Worm (Caenorhabditis elegans) whole organism, L4 larva: ENCODE data around the gene H38K22.7.

Source experiments
- F10B5.3 ChIP-seq: sonication (generic microtip); optimal IDR thresholded peaks from 2 replicates; lab custom pipeline; 2016; ENCODE audit warnings: mild to moderate bottlenecking, missing genetic modification characterization, missing compliant biosample characterization
- Y5F2A.4 ChIP-seq: fragments of 200-800 bp; sonication (Bioruptor generic); optimal IDR thresholded peaks from 2 replicates; lab custom pipeline; 2018; ENCODE audit warnings: mild to moderate bottlenecking, missing genetic modification characterization, missing compliant biosample characterization
- aha-1 ChIP-seq: fragments of 150-350 bp; peaks from one replicate; lab custom pipeline; 2014; ENCODE audit warnings: missing biosample characterization, missing genetic modification characterization
- ama-1 ChIP-seq: fragments of 150-350 bp; optimal IDR thresholded peaks from 2 replicates; lab custom pipeline; 2014; ENCODE audit warnings: inconsistent platforms, mixed read lengths
- daf-19 ChIP-seq: fragments of 200-800 bp; sonication (Bioruptor generic); conservative IDR thresholded peaks from 2 replicates; pipeline ENCODE4 v1.3.6; 2022; ENCODE audit warnings: missing genetic modification characterization, missing compliant biosample characterization
- dpl-1 ChIP-seq: fragments of 150-350 bp; optimal IDR thresholded peaks from 2 replicates; lab custom pipeline; 2014; ENCODE audit warnings: missing biosample characterization, missing genetic modification reagents, missing genetic modification characterization
- dve-1 ChIP-seq: sonication (generic microtip); optimal IDR thresholded peaks from 2 replicates; lab custom pipeline; 2017; ENCODE audit warnings: antibody characterized with exemption, mild to moderate bottlenecking, missing genetic modification characterization, missing compliant biosample characterization; ENCODE audit not compliant: insufficient read depth
- egl-27 ChIP-seq: sonication (generic microtip); optimal IDR thresholded peaks from 3 replicates; lab custom pipeline; 2017; ENCODE audit warnings: missing biosample characterization, missing genetic modification reagents, missing genetic modification characterization
- hmg-1.1 ChIP-seq: fragments of 200-800 bp; sonication (Bioruptor generic); IDR thresholded peaks from 2 replicates; pipeline ENCODE4 v1.3.6; 2022; ENCODE audit warnings: missing genetic modification reagents, missing genetic modification characterization, missing compliant biosample characterization
- jun-1 ChIP-seq: fragments of 150-350 bp; optimal IDR thresholded peaks from 2 replicates; lab custom pipeline; 2014; ENCODE audit warnings: missing biosample characterization, missing genetic modification reagents, missing genetic modification characterization
- madf-5 ChIP-seq, 2 experiments: fragments of 200-800 bp; sonication (Bioruptor generic); IDR thresholded peaks; 2 replicates each; pipeline ENCODE4 v1.3.6; 2022; ENCODE audit warnings: missing compliant biosample characterization in 2 of 2, missing genetic modification characterization in 2 of 2
- mdl-1 ChIP-seq, 2 experiments: fragments of 150-350 bp in 1 of 2; sonication (generic microtip) in 1 of 2; optimal IDR thresholded peaks; 2 replicates each; lab custom pipeline; 2014 to 2017; ENCODE audit warnings: missing biosample characterization in 2 of 2, missing genetic modification characterization in 2 of 2
- mes-2 ChIP-seq: sonication (generic microtip); optimal IDR thresholded peaks from 2 replicates; lab custom pipeline; 2016; ENCODE audit warnings: missing genotype, mild to moderate bottlenecking, missing genetic modification characterization, missing compliant biosample characterization; ENCODE audit not compliant: poor library complexity, severe bottlenecking
- mxl-3 ChIP-seq: fragments of 200-800 bp; sonication (Bioruptor generic); optimal IDR thresholded peaks from 2 replicates; lab custom pipeline; 2018; ENCODE audit warnings: mild to moderate bottlenecking, missing genetic modification characterization, missing compliant biosample characterization
- nhr-10 ChIP-seq: fragments of 150-350 bp; optimal IDR thresholded peaks from 2 replicates; lab custom pipeline; 2014; ENCODE audit warnings: missing biosample characterization, missing genetic modification characterization
- nhr-102 ChIP-seq: sonication (generic microtip); optimal IDR thresholded peaks from 2 replicates; lab custom pipeline; 2016; ENCODE audit warnings: mild to moderate bottlenecking, missing genetic modification characterization, moderate library complexity, missing compliant biosample characterization
- nhr-111 ChIP-seq: fragments of 200-800 bp; sonication (Bioruptor generic); optimal IDR thresholded peaks from 2 replicates; lab custom pipeline; 2018; ENCODE audit warnings: mild to moderate bottlenecking, missing genetic modification characterization, missing compliant biosample characterization
- nhr-25 ChIP-seq: sonication (generic microtip); optimal IDR thresholded peaks from 2 replicates; lab custom pipeline; 2017; ENCODE audit warnings: missing genetic modification characterization, mild to moderate bottlenecking, missing compliant biosample characterization, antibody characterized with exemption, moderate library complexity, borderline replicate concordance; ENCODE audit not compliant: insufficient read depth
- nhr-28 ChIP-seq: fragments of 150-350 bp; optimal IDR thresholded peaks from 2 replicates; lab custom pipeline; 2014; ENCODE audit warnings: missing biosample characterization, missing genetic modification characterization
- nhr-41 ChIP-seq: fragments of 200-800 bp; sonication (Bioruptor generic); IDR thresholded peaks from 2 replicates; pipeline ENCODE4 v1.3.6; 2022; ENCODE audit warnings: missing genetic modification reagents, missing genetic modification characterization, missing compliant biosample characterization
- nhr-42 ChIP-seq: fragments of 200-800 bp; sonication (Bioruptor generic); IDR thresholded peaks from 2 replicates; pipeline ENCODE4 v1.3.6; 2022; ENCODE audit warnings: missing genetic modification characterization, missing compliant biosample characterization
- nhr-6 ChIP-seq: fragments of 150-350 bp; optimal IDR thresholded peaks from 2 replicates; lab custom pipeline; 2014; ENCODE audit warnings: missing biosample characterization, missing genetic modification characterization
- pha-4 ChIP-seq, 2 experiments: fragments of 150-350 bp in 1 of 2; fragments of 200-800 bp in 1 of 2; sonication (Bioruptor generic) in 1 of 2; IDR thresholded peaks in 1 of 2; optimal IDR thresholded peaks in 1 of 2; 2 replicates each; pipeline versions ENCODE4 v1.3.6 to Lab custom; 2014 to 2022; ENCODE audit warnings: missing genetic modification characterization in 2 of 2, missing genetic modification reagents in 2 of 2, missing biosample characterization in 1 of 2, missing compliant biosample characterization in 1 of 2
- set-16 ChIP-seq: fragments of 200-800 bp; sonication (Bioruptor generic); IDR thresholded peaks from 2 replicates; pipeline ENCODE4 v1.3.6; 2022; ENCODE audit warnings: missing genetic modification reagents, missing genetic modification characterization, missing compliant biosample characterization
- snpc-1.2 ChIP-seq: fragments of 200-800 bp; sonication (Bioruptor generic); IDR thresholded peaks from 2 replicates; pipeline ENCODE4 v1.3.6; 2022; ENCODE audit warnings: missing genetic modification reagents, missing genetic modification characterization, missing compliant biosample characterization
- unc-62 ChIP-seq, 3 experiments: fragments of 150-350 bp in 1 of 3; sonication (generic microtip); optimal IDR thresholded peaks in 2 of 3; peaks in 1 of 3; 1 replicate in 1 of 3; 2 replicates in 2 of 3; lab custom pipeline; 2014 to 2017; ENCODE audit warnings: missing biosample characterization in 3 of 3, missing genetic modification characterization in 3 of 3, missing genetic modification reagents in 3 of 3, missing genotype in 1 of 3
- zfp-2 ChIP-seq: sonication (generic microtip); optimal IDR thresholded peaks from 2 replicates; lab custom pipeline; 2016; ENCODE audit warnings: mild to moderate bottlenecking, missing genetic modification characterization, missing compliant biosample characterization
- zfp-3 ChIP-seq: fragments of 200-800 bp; sonication (Bioruptor generic); conservative IDR thresholded peaks from 2 replicates; pipeline ENCODE4 v1.3.6; 2022; ENCODE audit warnings: missing genetic modification reagents, missing genetic modification characterization, missing compliant biosample characterization

Gene H38K22.7

DNA sequence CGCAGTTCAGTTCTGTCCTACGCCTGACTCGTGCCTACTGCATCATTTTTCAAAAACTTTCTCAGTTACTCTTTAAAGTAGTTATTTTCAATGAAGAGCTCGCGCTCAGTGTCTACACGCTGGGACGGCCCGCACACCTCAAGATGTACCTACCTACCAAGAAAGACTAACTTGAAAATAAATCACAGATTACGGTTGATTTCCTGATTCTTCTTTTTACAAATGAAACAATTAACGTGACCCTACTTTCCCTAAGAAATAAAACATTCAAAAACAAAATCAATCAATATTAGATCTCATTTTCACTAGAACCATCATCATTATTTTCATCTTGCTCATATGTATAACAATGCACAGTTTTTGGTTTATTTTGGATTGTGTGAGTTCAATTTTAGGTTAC is at the start of gene H38K22.7:
Gene H38K22.7 (plus strand): TSS at position 301 of the 400 bp plus-strand sequence.
- TF ChIP-seq nhr-28 (no peak), madf-5 (GFP tag; IDR thresholded peaks at IDR 0.05; lab: Robert Waterston, UW) (no peak), mxl-3 (GFP tag; lab: Kevin White, UChicago) (no peak), nhr-10 (no peak), nhr-111 (GFP tag; lab: Kevin White, UChicago) (no peak), nhr-102 (tag; lab: Kevin White, UChicago) (no peak)

DNA sequence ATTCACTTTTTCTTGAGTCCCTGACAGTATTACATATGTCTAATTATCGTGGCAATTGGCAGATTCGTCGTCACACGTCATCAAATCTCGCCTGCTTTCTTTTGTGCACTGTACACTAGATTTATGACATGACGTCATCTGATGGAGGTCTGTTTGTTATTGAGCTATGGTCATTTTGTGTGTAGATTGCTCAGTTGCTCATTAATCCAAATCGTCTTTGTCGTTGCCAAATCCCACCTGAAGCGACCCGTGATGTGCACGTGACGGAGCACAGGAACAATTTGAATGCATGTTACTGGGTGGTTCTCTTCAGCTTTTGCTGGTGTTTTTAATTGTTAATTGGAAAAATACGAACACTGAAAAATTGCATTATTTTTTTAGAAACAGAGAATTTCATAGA is 48.6 kb upstream of the H38K22.7 start:
- no peak for TF ChIP-seq nhr-41 (GFP tag; lab: Robert Waterston, UW)
- 0 out of 2 replicates have a peak, but pooled peaks have one; percentile 31 for TF ChIP-seq zfp-3 (GFP tag; lab: Robert Waterston, UW)
- no peak for TF ChIP-seq nhr-42 (GFP tag; lab: Robert Waterston, UW)
- no peak for TF ChIP-seq snpc-1.2
- TF ChIP-seq nhr-25 (tag; lab: Kevin White, UChicago): no peak

DNA sequence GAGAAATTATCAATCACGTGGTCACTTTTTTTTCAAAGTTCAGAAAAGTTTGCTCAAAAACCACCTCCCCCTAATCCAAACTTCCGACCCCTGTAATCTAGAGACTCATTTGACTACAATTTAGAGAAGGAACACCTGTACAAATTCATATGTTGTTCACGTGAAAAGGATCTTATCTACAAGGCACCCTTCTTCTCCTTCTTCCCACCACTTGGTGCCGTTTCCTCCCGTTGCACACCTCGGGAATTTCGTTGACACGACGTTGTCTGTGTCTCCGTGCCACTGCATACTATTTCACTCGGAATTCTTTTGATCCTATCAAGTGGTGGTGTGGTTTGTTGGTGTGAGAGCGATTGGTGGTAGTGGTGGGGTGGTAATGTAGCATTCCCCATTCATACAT is 47.0 kb upstream of the H38K22.7 start:
- TF ChIP-seq unc-62 (GFP tag; optimal IDR thresholded peaks at IDR 0.05 in 1 of 2; lab: Kevin White, UChicago) (peak in 1 of 2 experiments; percentile 93), unc-62 (tag; optimal IDR thresholded peaks at IDR 0.05; lab: Kevin White, UChicago) (no peak), hmg-1.1 (GFP tag; lab: Robert Waterston, UW) (no peak), jun-1 (no peak), dve-1 (tag; lab: Kevin White, UChicago) (no peak), daf-19 (GFP tag; lab: Robert Waterston, UW) (no peak)

DNA sequence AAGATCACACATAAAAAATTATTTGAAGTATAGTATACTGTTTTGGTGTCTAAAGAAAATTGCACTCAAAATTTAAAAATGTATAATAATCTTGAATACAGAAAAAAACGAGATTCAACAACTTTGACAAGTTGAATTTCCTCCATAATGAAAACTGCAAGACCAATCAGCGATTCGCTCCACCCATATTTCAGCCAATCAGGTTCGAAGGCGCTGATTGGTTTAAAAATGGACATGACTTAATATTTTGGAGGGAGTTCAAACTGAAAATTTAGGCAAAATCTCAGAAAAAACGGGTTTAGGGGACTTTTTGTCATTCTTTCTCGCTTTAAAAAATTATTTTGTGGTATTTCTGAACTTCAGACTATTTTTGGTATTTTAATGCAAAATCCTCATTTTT is 45.8 kb upstream of the H38K22.7 start:
- TF ChIP-seq pha-4 (GFP tag; IDR thresholded peaks at IDR 0.05; lab: Robert Waterston, UW) (no peak), pha-4 (tag; optimal IDR thresholded peaks at IDR 0.05; lab: Kevin White, UChicago) (no peak), ama-1 (peak; percentile 8), unc-62 (GFP tag; optimal IDR thresholded peaks at IDR 0.05 in 1 of 2; lab: Kevin White, UChicago) (peak in 1 of 2 experiments; percentile 23), unc-62 (tag; optimal IDR thresholded peaks at IDR 0.05; lab: Kevin White, UChicago) (no peak), dpl-1 (GFP tag; lab: Kevin White, UChicago) (peak; percentile 15), Y5F2A.4 (GFP tag; lab: Kevin White, UChicago) (no peak), zfp-2 (tag; lab: Kevin White, UChicago) (no peak), nhr-6 (no peak), jun-1 (peak; percentile 15)
- TF ChIP-seq, all 104 proteins: peak for 4

DNA sequence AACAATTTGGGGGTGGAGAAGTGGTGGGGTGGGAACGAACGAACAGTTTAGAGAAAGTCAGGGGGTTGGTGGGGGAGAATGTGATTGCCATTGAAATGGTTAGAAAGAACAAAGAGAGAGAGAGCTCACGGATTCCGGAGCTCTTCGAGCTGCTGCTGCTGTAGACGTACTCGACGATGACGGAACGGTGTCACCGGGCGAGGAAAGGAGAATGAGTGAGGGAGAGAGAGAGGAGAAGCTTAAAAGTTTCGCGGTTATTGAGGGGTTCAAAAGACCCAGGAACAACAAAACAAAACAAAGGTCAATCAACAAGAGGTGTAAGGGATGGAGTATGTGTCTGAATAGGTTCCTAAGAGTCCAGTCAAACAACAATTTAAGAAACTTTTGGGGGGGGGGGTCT is 45.2 kb upstream of the H38K22.7 start:
- no peak for TF ChIP-seq egl-27
- no peak for TF ChIP-seq F10B5.3 (tag; lab: Kevin White, UChicago)
- peak; percentile 32; the same call in 1 of the 2 replicates for TF ChIP-seq set-16 (GFP tag; lab: Robert Waterston, UW)

DNA sequence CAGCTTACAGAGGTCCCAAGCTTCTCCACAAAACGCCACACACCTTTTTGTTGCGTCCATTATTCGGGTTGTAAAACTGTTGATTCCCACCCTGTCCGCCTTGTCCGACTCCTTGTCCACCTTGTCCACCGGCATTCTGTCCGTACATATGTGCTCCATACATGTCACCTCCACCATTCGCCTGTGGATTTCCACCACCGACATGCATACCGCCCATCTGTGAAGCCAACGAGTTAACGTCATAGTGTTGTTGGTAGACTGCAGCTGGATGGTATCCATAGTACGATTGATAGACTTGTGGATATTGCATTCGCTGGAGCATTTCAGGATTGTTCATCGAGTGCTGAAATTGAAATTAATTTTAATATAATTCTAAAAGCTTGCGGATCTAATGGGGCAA is 43.7 kb upstream of the H38K22.7 start:
- TF ChIP-seq unc-62 (GFP tag; optimal IDR thresholded peaks at IDR 0.05 in 1 of 2; lab: Kevin White, UChicago) (peak in 1 of 2 experiments; percentile 53), unc-62 (tag; optimal IDR thresholded peaks at IDR 0.05; lab: Kevin White, UChicago) (no peak), mes-2 (tag; lab: Kevin White, UChicago) (peak; percentile 6), aha-1 (tag; lab: Kevin White, UChicago) (peak; percentile 58), mdl-1 (tag; optimal IDR thresholded peaks at IDR 0.05; lab: Kevin White, UChicago) (no peak)
